Worm (Caenorhabditis elegans): ENCODE measurements around the gene best-21.

ce11 chrIV:15291162-15291561 lies 11.1 kb upstream of the best-21 start, which contains the start of gene pqn-90:
- TF ChIP-seq tra-4 (tag; optimal IDR thresholded peaks at IDR 0.05) (no peak), ama-1 (optimal IDR thresholded peaks at IDR 0.05) (no peak), pes-1 (GFP tag; IDR thresholded peaks at IDR 0.05) (no peak), ets-7 (tag; optimal IDR thresholded peaks at IDR 0.05) (no peak), flt-1 (GFP tag; IDR thresholded peaks at IDR 0.05) (no peak)

Data from whole organism, early embryonic.